Worm (Caenorhabditis elegans): ENCODE measurements around the gene Y39E4B.5.

The Y39E4B.5 gene

DNA sequence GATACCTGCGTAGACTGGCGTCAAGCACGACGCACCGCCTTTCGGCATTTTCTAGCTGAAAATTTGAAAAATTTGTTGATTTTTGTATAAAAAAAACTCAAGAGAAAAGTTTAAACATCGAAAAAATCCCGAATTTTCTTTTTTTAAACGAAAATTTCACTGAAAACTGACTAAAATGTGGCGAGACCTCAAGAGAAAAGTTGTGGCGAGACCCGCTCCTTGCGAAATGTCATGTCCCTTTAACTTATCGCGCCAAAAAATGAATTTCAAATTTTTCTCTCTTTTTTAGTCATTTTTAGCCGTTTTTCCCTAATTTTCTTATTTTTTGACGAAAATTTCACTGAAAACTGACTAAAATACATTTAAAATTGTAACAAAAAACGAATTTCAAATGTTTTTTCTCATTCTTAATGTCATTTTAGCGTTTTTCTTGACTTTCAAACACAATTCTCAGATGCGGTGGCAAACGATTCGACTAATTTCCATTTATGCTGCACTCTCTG, at the start of gene Y39E4B.5, which contains the start of gene snpc-1.2:
TSS of gene Y39E4B.5 (plus strand) at position 453 of the 503 bp plus-strand sequence.
TSS of gene snpc-1.2 (minus strand) at position 78 of the 503 bp plus-strand sequence.
- TF ChIP-seq W03F9.2 (tag; optimal IDR thresholded peaks at IDR 0.05) (no peak), dao-5 (tag; optimal IDR thresholded peaks at IDR 0.05) (no peak), him-1 (tag; optimal IDR thresholded peaks at IDR 0.05) (no peak)

DNA sequence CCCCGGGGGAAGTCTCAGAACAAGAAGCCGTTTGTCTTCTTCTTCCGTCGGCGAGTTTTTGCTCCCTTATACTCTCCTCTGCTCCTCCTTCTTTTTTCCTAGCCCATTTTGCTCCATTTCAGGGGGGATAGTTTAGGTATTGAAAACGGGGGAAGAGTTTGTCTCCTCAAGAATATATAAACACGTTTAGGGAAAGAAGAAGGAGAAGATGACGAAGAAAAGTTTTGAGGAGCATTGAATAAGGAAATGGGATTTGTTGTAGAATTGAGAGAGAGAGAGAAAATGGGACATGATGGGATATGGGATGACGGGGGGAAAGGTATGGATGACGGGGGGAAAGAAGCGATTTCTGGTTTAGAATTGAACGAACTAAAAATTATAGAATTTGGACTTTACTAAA, 46.3 kb upstream of the Y39E4B.5 start:
- TF ChIP-seq him-1 (tag; optimal IDR thresholded peaks at IDR 0.05), result no peak
- TF ChIP-seq W03F9.2 (tag; optimal IDR thresholded peaks at IDR 0.05), result no peak
- no peak for TF ChIP-seq dao-5 (tag; optimal IDR thresholded peaks at IDR 0.05)

DNA sequence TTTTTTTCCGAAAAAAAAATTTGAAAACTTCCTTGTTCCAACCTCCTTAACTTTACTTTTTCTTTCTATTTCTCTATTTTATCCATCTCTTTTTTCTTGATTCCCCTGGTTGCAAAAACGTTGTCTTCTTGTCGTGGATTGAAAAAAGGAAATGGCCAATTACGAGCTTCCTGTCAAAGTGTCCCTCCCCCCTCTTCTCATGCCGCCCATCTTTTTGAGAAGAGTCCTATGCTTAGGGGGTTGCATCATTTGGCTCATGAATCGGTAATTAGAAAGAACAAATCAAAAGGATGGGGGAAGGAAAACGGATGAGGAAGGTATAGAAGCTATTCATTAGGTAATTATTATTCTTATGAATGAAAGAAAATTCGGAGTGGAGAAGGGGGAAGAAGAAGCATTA, 42.6 kb upstream of the Y39E4B.5 start:
- TF ChIP-seq dao-5 (tag; optimal IDR thresholded peaks at IDR 0.05), result no peak
- TF ChIP-seq him-1 (tag; optimal IDR thresholded peaks at IDR 0.05), result no peak
- TF ChIP-seq W03F9.2 (tag; optimal IDR thresholded peaks at IDR 0.05), result no peak

DNA sequence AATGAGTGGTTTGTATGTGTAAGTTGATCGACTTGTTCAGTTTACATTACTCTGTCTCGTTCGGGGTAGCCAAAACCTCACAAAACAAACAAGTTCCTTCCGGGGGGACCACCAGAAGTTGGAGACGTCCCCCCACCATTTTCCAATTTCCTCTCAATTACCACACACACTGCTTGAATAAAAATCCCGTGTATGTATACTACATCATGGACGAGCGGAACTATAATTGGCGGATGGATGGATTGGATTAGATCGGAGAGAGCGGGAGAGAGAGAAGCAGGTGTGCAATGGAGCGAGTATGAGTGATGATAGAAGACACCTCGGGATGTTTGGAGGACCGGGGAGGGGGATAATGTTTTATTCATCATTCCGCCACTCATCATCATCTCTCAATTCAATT, 38.5 kb upstream of the Y39E4B.5 start:
- TF ChIP-seq him-1 (tag; optimal IDR thresholded peaks at IDR 0.05), result no peak
- no peak for TF ChIP-seq W03F9.2 (tag; optimal IDR thresholded peaks at IDR 0.05)
- TF ChIP-seq dao-5 (tag; optimal IDR thresholded peaks at IDR 0.05), result no peak

DNA sequence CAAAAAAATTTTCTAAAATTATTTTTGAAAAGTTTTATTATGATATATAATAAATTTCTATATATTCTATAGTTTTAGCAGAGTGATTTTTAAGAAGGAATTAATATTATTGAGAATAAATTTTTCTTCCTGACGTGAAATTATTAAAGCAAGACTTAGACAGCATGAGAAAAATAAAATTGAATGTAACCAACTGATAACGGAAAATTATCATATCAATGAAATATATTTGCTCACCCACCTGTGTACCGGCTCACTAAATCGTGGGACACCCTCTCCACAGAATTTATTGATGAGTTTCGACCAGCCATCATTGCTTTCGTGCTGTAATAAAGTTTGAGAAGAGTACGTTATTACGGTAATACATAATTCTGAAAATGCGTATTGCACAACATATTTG, 30.4 kb upstream of the Y39E4B.5 start, which contains the start of gene bre-2:
TSS of gene bre-2 (minus strand) at position 326 of the 400 bp plus-strand sequence.
- TF ChIP-seq W03F9.2 (tag; optimal IDR thresholded peaks at IDR 0.05), result no peak

DNA sequence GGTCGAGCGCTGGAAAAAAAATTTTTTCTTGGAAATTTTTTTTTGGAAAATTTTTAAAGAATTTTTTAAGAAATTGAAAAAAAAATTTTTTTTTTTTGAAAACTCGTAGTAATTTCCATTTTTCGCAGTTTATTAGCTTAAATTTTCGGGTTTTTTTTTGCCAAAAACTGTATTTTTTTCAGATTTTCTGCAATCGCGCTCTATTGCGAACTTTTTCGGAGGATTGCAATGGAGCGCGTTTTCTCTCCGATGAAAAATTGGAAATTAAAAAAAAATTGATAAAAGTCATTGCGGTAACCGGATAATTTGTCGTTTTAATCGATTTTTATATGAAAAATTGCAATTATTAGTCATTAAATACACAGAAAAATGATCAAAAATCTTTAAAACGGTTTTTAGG, 18.0 kb upstream of the Y39E4B.5 start:
- TF ChIP-seq him-1 (tag; optimal IDR thresholded peaks at IDR 0.05) (no peak), W03F9.2 (tag; optimal IDR thresholded peaks at IDR 0.05) (no peak), dao-5 (tag; optimal IDR thresholded peaks at IDR 0.05) (no peak)

DNA sequence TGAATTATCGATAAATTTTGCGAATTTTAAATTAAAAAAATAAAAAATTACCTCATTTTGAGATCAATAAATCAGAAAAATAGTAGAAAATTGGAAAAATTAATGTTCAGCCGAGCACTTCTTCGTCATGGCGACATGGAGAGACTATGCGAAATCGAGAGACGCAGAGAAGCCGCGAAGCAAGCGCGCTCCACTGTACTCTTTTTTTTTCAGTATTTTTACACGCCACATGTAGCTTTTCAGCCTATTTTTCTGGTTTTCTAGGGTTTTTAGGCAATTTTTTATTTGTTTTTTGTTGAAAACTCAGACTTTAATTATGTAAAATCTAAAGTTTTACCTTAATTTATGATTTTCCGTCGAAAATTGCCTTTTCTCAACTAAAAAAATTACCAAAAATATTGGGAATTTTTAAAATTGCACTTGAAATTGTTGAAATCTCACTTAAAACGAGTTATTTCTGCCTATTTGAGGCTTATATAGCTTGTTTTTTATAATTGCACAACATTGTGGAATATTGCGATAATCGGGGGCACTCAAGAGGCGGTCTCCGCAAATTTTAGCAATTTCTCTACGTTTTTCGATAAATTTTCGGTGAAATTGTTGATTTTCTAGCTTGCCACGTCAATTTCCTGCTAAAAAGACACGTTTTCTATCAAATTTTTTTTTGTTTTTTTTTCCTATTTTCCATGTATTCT, 16.9 kb upstream of the Y39E4B.5 start, which contains the start of gene Y39E4B.10:
TSS of gene Y39E4B.10 (minus strand) at position 162 of the 695 bp plus-strand sequence.
- TF ChIP-seq W03F9.2 (tag; optimal IDR thresholded peaks at IDR 0.05), result peak; percentile 26
- TF ChIP-seq dao-5 (tag; optimal IDR thresholded peaks at IDR 0.05), result no peak

DNA sequence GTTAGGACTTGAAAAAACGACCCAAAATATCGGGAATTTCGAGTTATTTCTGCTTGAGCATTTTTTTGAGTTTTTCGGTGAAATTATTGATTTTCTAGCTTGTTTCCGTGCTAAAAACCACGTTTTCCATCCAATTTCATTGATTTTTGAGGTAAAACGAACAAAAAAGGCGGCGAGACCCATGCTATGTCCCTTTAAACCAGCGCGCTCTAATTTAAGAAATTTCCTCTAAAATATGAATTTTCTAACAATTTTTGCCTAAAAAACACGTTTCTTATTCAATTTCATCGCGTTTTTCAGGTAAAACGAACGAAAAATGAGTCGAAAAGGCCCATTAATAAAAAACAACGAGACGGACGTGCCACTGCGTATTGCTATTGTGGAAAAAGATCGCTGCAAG, 16.2 kb upstream of the Y39E4B.5 start, which contains the start of gene abce-1:
TSS of gene abce-1 (plus strand) at position 301 of the 400 bp plus-strand sequence.
- TF ChIP-seq him-1 (tag; optimal IDR thresholded peaks at IDR 0.05) (no peak), W03F9.2 (tag; optimal IDR thresholded peaks at IDR 0.05) (no peak), dao-5 (tag; optimal IDR thresholded peaks at IDR 0.05) (no peak)

DNA sequence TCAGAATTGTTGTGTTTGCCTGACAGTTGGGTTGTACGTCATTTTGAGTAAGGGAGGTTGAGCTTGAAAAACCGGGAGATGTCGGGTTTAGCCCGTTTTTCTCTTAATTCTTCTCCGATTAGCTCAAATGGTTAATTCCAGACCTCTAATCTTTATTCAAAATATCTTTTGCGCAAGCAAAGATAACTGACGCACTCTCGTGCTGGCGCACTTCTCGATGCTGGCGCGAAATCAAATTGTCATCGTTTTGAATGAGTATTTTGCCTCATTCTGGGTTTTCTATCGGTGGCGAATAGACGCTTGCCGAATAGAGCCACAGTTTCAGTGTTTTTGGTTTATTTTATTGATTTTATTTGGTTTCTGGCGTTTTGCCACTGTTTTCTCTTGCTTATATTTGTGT, 9.1 kb upstream of the Y39E4B.5 start:
- no peak for TF ChIP-seq dao-5 (tag; optimal IDR thresholded peaks at IDR 0.05)
- no peak for TF ChIP-seq W03F9.2 (tag; optimal IDR thresholded peaks at IDR 0.05)
- no peak for TF ChIP-seq him-1 (tag; optimal IDR thresholded peaks at IDR 0.05)

DNA sequence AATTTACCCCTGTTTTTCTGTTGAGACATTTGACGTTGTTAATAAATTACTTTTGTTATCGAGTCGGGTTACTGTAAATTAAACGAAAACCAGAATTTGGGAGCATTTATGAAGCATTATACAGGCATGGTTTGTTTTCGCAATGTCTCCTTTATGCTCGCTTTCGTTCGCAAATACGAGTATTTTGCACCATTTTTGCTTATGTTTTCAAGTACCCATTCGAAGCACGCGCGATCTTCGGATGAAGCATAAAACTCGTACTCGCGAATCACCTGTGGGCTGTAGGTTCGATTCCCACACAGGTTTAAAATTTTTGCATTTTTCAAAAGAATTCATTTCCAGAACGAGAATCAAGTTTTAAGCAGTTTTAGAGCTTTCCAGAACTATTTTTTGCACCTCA, 4.8 kb upstream of the Y39E4B.5 start:
- TF ChIP-seq dao-5 (tag; optimal IDR thresholded peaks at IDR 0.05), result no peak
- no peak for TF ChIP-seq him-1 (tag; optimal IDR thresholded peaks at IDR 0.05)
- TF ChIP-seq W03F9.2 (tag; optimal IDR thresholded peaks at IDR 0.05), result no peak

DNA sequence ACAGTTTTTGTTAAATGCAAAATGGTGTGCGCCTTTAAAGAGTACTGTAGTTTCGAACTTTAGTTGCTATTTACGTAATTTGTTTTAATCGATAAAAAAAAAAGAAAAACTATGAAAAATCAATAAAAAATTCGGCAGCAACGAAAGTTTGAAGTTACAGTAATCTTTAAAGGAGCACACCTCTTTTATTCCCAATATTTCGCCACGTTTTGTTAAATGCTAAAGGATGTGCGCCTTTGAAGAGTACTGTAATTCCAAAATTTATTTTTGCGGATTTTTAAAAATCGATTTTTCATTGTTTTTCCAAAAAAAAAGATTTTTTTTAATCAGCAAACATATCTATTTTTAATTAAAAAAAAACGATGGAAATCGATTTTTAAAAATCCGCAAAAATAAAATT, 4.0 kb downstream of the Y39E4B.5 start:
- TF ChIP-seq him-1 (tag; optimal IDR thresholded peaks at IDR 0.05) (no peak), W03F9.2 (tag; optimal IDR thresholded peaks at IDR 0.05) (no peak), dao-5 (tag; optimal IDR thresholded peaks at IDR 0.05) (no peak)

DNA sequence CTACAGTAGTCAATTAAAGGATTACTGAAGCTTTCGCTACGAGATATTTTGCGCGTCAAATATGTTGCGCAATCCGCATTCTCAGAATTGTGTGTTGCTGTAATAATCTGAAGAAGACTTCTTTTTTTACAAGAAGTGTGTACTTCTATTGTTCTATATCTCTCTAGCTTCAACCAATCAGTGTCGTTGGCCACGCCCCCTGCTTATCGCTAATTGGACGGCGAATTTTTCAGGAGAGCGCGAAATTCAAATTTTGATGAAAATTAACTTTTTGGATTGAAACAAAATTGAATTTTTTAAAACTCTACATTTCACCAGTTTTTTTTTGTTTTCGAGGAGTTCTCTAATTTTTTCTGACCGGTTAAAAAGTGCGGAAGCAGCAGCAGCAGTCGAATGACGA, 7.2 kb downstream of the Y39E4B.5 start:
- TF ChIP-seq W03F9.2 (tag; optimal IDR thresholded peaks at IDR 0.05) (no peak), him-1 (tag; optimal IDR thresholded peaks at IDR 0.05) (no peak), dao-5 (tag; optimal IDR thresholded peaks at IDR 0.05) (no peak)

DNA sequence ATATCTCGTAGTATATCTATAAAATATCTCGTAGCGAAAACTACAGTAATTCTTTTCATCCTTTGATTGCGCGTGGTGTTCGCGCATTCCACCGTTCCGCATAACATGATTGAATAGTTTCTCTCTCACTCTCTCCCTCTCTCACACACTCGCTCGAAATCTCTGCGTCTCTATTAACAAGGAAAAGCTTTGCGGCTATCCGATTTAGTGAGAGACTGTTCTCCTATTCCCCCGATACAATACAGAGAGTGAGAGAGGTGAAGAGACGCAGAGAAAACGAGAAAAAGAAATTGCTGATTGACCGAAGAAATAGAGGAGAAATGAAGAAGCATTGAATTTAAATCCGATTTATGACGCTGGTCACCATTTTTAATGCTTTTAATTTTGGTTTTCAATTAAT, 12.3 kb downstream of the Y39E4B.5 start:
- TF ChIP-seq W03F9.2 (tag; optimal IDR thresholded peaks at IDR 0.05) (no peak), him-1 (tag; optimal IDR thresholded peaks at IDR 0.05) (no peak), dao-5 (tag; optimal IDR thresholded peaks at IDR 0.05) (no peak)

DNA sequence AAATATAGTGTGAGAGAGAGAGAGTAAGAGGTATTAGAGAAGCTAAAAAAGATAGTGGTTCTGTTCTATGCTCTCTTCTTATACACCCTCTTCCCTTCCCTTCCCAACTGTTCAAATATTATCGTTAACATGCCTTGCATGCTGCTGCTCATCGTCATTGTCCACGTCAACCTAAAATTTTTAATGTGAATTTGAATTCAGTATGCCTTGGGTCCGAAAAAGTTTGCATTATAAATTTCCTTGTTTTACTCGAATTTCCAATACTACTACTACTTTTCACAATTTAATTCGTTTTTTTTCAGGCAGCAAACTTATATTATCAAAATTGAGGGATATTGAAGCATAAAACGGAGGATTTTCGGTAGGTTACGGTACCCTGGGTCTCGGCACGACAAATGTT, 17.4 kb downstream of the Y39E4B.5 start, which contains the start of gene gly-5:
TSS of gene gly-5 (plus strand) at position 301 of the 400 bp plus-strand sequence.
- no peak for TF ChIP-seq dao-5 (tag; optimal IDR thresholded peaks at IDR 0.05)
- TF ChIP-seq him-1 (tag; optimal IDR thresholded peaks at IDR 0.05), result no peak
- TF ChIP-seq W03F9.2 (tag; optimal IDR thresholded peaks at IDR 0.05), result no peak

DNA sequence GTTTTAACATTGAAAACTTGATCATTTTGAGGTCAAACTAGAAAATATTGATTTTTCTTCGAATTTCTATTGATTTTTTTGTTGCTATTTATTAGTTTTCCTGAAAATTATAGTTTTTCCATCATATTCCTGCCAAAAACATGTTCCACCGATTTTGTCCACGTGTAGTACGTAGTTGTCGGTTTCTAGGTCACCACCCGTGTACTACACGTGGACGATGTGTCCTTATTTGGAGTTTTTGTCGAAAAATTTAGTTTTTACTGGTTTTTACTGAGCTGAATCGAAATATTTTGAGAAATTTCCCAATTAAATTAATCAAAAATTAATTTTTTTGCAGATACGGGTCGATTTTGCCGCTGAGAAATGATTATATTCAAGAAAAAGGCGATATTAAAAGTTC, 18.1 kb downstream of the Y39E4B.5 start:
- TF ChIP-seq him-1 (tag; optimal IDR thresholded peaks at IDR 0.05), result peak; percentile 17
- no peak for TF ChIP-seq W03F9.2 (tag; optimal IDR thresholded peaks at IDR 0.05)
- TF ChIP-seq dao-5 (tag; optimal IDR thresholded peaks at IDR 0.05), result no peak

Measured in whole organism, L4/young adult.